Worm (Caenorhabditis elegans) whole organism, L3 larva: ENCODE data around the gene mig-22.

ENCODE experiments used
- R02D3.7 ChIP-seq: fragments of 150-350 bp; optimal IDR thresholded peaks from 2 replicates; lab custom pipeline; 2014; ENCODE audit warnings: missing biosample characterization, missing genetic modification characterization
- ZK546.5 ChIP-seq: sonication (generic microtip); optimal IDR thresholded peaks from 2 replicates; lab custom pipeline; 2017; ENCODE audit warnings: missing biosample characterization, missing genetic modification characterization
- aly-2 ChIP-seq: fragments of 150-350 bp; optimal IDR thresholded peaks from 2 replicates; lab custom pipeline; 2014; ENCODE audit warnings: missing biosample characterization, missing genetic modification characterization
- ama-1 ChIP-seq: fragments of 150-350 bp; optimal IDR thresholded peaks from 2 replicates; lab custom pipeline; 2018
- ceh-28 ChIP-seq: fragments of 150-350 bp; optimal IDR thresholded peaks from 2 replicates; lab custom pipeline; 2014; ENCODE audit warnings: missing biosample characterization, missing genetic modification reagents, missing genetic modification characterization
- ceh-82 ChIP-seq: fragments of 150-350 bp; optimal IDR thresholded peaks from 2 replicates; lab custom pipeline; 2014; ENCODE audit warnings: missing biosample characterization, missing genetic modification characterization
- ceh-9 ChIP-seq: sonication (generic microtip); optimal IDR thresholded peaks from 2 replicates; lab custom pipeline; 2018; ENCODE audit warnings: missing biosample characterization, missing genetic modification characterization
- egl-27 ChIP-seq: sonication (generic microtip); optimal IDR thresholded peaks from 4 replicates; lab custom pipeline; 2017; ENCODE audit warnings: missing biosample characterization, missing genetic modification reagents, missing genetic modification characterization
- egl-5 ChIP-seq: fragments of 150-350 bp; optimal IDR thresholded peaks from 2 replicates; lab custom pipeline; 2017; ENCODE audit warnings: missing biosample characterization, missing genetic modification reagents, missing genetic modification characterization, inconsistent platforms
- elt-1 ChIP-seq: fragments of 150-350 bp; optimal IDR thresholded peaks from 2 replicates; lab custom pipeline; 2014; ENCODE audit warnings: missing biosample characterization, missing genetic modification characterization
- elt-2 ChIP-seq: sonication (generic microtip); optimal IDR thresholded peaks from 2 replicates; lab custom pipeline; 2016; ENCODE audit warnings: missing genetic modification reagents, mild to moderate bottlenecking, missing genetic modification characterization, missing compliant biosample characterization
- elt-3 ChIP-seq, 3 experiments: fragments of 150-350 bp in 1 of 3; sonication (generic microtip) in 2 of 3; optimal IDR thresholded peaks; 2 replicates in 2 of 3; 4 replicates in 1 of 3; lab custom pipeline; 2014 to 2017; ENCODE audit warnings: missing biosample characterization in 3 of 3, missing genetic modification characterization in 3 of 3
- fkh-10 ChIP-seq: sonication (generic microtip); optimal IDR thresholded peaks from 2 replicates; lab custom pipeline; 2017; ENCODE audit warnings: missing biosample characterization, missing genetic modification reagents, missing genetic modification characterization
- fkh-2 ChIP-seq: fragments of 150-350 bp; optimal IDR thresholded peaks from 2 replicates; lab custom pipeline; 2014; ENCODE audit warnings: missing biosample characterization, missing genetic modification reagents, missing genetic modification characterization
- hmg-11 ChIP-seq: sonication (generic microtip); optimal IDR thresholded peaks from 2 replicates; lab custom pipeline; 2016; ENCODE audit warnings: missing genetic modification characterization, missing compliant biosample characterization
- jun-1 ChIP-seq: fragments of 150-350 bp; optimal IDR thresholded peaks from 2 replicates; lab custom pipeline; 2014; ENCODE audit warnings: missing biosample characterization, missing genetic modification reagents, missing genetic modification characterization
- lin-15B ChIP-seq: fragments of 150-350 bp; optimal IDR thresholded peaks from 2 replicates; lab custom pipeline; 2014; ENCODE audit warnings: missing biosample characterization, missing genetic modification characterization
- lsy-12 ChIP-seq: sonication (generic microtip); optimal IDR thresholded peaks from 2 replicates; lab custom pipeline; 2016; ENCODE audit warnings: mild to moderate bottlenecking, missing genetic modification characterization, missing compliant biosample characterization
- mdl-1 ChIP-seq: fragments of 150-350 bp; optimal IDR thresholded peaks from 2 replicates; lab custom pipeline; 2014; ENCODE audit warnings: missing biosample characterization, missing genetic modification characterization
- mml-1 ChIP-seq: fragments of 150-350 bp; sonication (generic microtip); optimal IDR thresholded peaks from 3 replicates; lab custom pipeline; 2014; ENCODE audit warnings: missing biosample characterization, missing genetic modification characterization
- nfya-1 ChIP-seq: sonication (generic microtip); optimal IDR thresholded peaks from 2 replicates; lab custom pipeline; 2017; ENCODE audit warnings: missing genetic modification characterization, mild to moderate bottlenecking, missing compliant biosample characterization, antibody characterized with exemption, moderate library complexity; ENCODE audit not compliant: insufficient read depth
- nhr-11 ChIP-seq: fragments of 150-350 bp; optimal IDR thresholded peaks from 2 replicates; lab custom pipeline; 2014; ENCODE audit warnings: missing biosample characterization, missing genetic modification characterization
- nhr-23 ChIP-seq: fragments of 150-350 bp; optimal IDR thresholded peaks from 2 replicates; lab custom pipeline; 2014; ENCODE audit warnings: missing biosample characterization, missing genetic modification reagents, missing genetic modification characterization
- nhr-237 ChIP-seq: fragments of 150-350 bp; optimal IDR thresholded peaks from 2 replicates; lab custom pipeline; 2014; ENCODE audit warnings: missing biosample characterization, missing genetic modification characterization
- nhr-25 ChIP-seq: sonication (generic microtip); optimal IDR thresholded peaks from 2 replicates; lab custom pipeline; 2017; ENCODE audit warnings: missing biosample characterization, missing genetic modification characterization
- nhr-43 ChIP-seq: sonication (generic microtip); optimal IDR thresholded peaks from 2 replicates; lab custom pipeline; 2016; ENCODE audit warnings: mild to moderate bottlenecking, missing genetic modification characterization, missing compliant biosample characterization; ENCODE audit not compliant: poor library complexity, severe bottlenecking
- nhr-77 ChIP-seq: fragments of 150-350 bp; optimal IDR thresholded peaks from 2 replicates; lab custom pipeline; 2014; ENCODE audit warnings: missing biosample characterization, missing genetic modification characterization
- pha-4 ChIP-seq: fragments of 150-350 bp; optimal IDR thresholded peaks from 2 replicates; lab custom pipeline; 2014; ENCODE audit warnings: missing biosample characterization, missing genetic modification reagents, missing genetic modification characterization
- pqm-1 ChIP-seq: fragments of 150-350 bp; optimal IDR thresholded peaks from 2 replicates; lab custom pipeline; 2017; ENCODE audit warnings: missing biosample characterization, missing genetic modification characterization, inconsistent platforms
- sea-2 ChIP-seq: fragments of 150-350 bp; sonication (generic microtip); optimal IDR thresholded peaks from 4 replicates; lab custom pipeline; 2014; ENCODE audit warnings: missing biosample characterization, missing genetic modification reagents, missing genetic modification characterization
- skn-1 ChIP-seq: fragments of 150-350 bp; optimal IDR thresholded peaks from 2 replicates; lab custom pipeline; 2014; ENCODE audit warnings: missing biosample characterization, missing genetic modification characterization
- tbx-2 ChIP-seq: sonication (generic microtip); optimal IDR thresholded peaks from 2 replicates; lab custom pipeline; 2016; ENCODE audit warnings: mild to moderate bottlenecking, missing genetic modification characterization, missing compliant biosample characterization
- unc-39 ChIP-seq: sonication (generic microtip); optimal IDR thresholded peaks from 4 replicates; lab custom pipeline; 2017; ENCODE audit warnings: missing biosample characterization, missing genetic modification characterization
- unc-62 ChIP-seq: fragments of 150-350 bp; sonication (generic microtip); optimal IDR thresholded peaks from 4 replicates; lab custom pipeline; 2014; ENCODE audit warnings: missing biosample characterization, missing genetic modification reagents, missing genetic modification characterization
- ztf-11 ChIP-seq: fragments of 150-350 bp; optimal IDR thresholded peaks from 2 replicates; lab custom pipeline; 2014; ENCODE audit warnings: missing biosample characterization, missing genetic modification characterization

mig-22 gene

ce11 chrIII:8754682-8755081 lies 12.5 kb downstream of the mig-22 start, which contains the start of gene tomm-70:
Gene tomm-70 (minus strand): TSS chrIII:8754750.
- TF ChIP-seq mml-1 (tag; lab: Kevin White, UChicago) (no peak), jun-1 (tag; lab: Kevin White, UChicago) (no peak), egl-5 (tag; lab: Kevin White, UChicago) (no peak), unc-39 (tag; lab: Kevin White, UChicago) (no peak), pha-4 (tag; lab: Kevin White, UChicago) (peak; percentile 79), elt-1 (tag; lab: Kevin White, UChicago) (no peak), ceh-82 (no peak), hmg-11 (tag; lab: Kevin White, UChicago) (peak; percentile 7), R02D3.7 (tag; lab: Kevin White, UChicago) (peak; percentile 63), nfya-1 (peak; percentile 18), lin-15B (tag; lab: Kevin White, UChicago) (no peak), elt-2 (tag; lab: Kevin White, UChicago) (peak; percentile 26), tbx-2 (tag; lab: Kevin White, UChicago) (no peak)

ce11 chrIII:8750606-8751005 lies 16.5 kb downstream of the mig-22 start, which contains the start of gene ugtp-1:
Gene ugtp-1 (minus strand): TSS chrIII:8750706.
- no peak for TF ChIP-seq tbx-2 (tag; lab: Kevin White, UChicago)
- peak; percentile 6 for TF ChIP-seq elt-1 (tag; lab: Kevin White, UChicago)
- TF ChIP-seq, all 47 proteins: peak for 1

- TF ChIP-seq mdl-1 (tag; lab: Kevin White, UChicago) (no peak), egl-27 (peak; percentile 80), skn-1 (no peak), nhr-43 (tag; lab: Kevin White, UChicago) (peak; percentile 41), aly-2 (tag; lab: Kevin White, UChicago) (no peak), jun-1 (tag; lab: Kevin White, UChicago) (peak; percentile 57), nhr-11 (tag; lab: Kevin White, UChicago) (no peak), pqm-1 (tag; lab: Kevin White, UChicago) (peak; percentile 94), fkh-2 (tag; lab: Kevin White, UChicago) (no peak), nhr-25 (tag; lab: Kevin White, UChicago) (peak; percentile 89), tbx-2 (tag; lab: Kevin White, UChicago) (no peak), ama-1 (lab: Kevin White, UChicago) (no peak), elt-3 (tag; optimal IDR thresholded peaks at IDR 0.05; lab: Kevin White, UChicago) (no peak), nhr-237 (tag; lab: Kevin White, UChicago) (no peak), ceh-28 (tag; lab: Kevin White, UChicago) (peak; percentile 35), elt-1 (tag; lab: Kevin White, UChicago) (no peak), lsy-12 (tag; lab: Kevin White, UChicago) (peak; percentile 53), ZK546.5 (no peak), unc-62 (GFP tag; lab: Kevin White, UChicago) (no peak), nhr-77 (tag; lab: Kevin White, UChicago) (no peak), lin-15B (tag; lab: Kevin White, UChicago) (peak; percentile 18), ztf-11 (no peak), elt-2 (tag; lab: Kevin White, UChicago) (peak; percentile 95), hmg-11 (tag; lab: Kevin White, UChicago) (peak; percentile 48), ceh-9 (tag; lab: Kevin White, UChicago) (no peak), fkh-10 (no peak), nhr-23 (peak; percentile 64), nfya-1 (peak; percentile 22), pha-4 (tag; lab: Kevin White, UChicago) (peak; percentile 89)
These were observed 17.7 kb downstream of the mig-22 start, which contains the start of gene sma-2 for ce11 chrIII:8749487-8749886. Gene sma-2 (plus strand): TSS chrIII:8749680.

- TF ChIP-seq nhr-23: no peak
- no peak for TF ChIP-seq fkh-10
- peak; percentile 96 for TF ChIP-seq pqm-1 (tag; lab: Kevin White, UChicago)
- TF ChIP-seq sea-2 (GFP tag; lab: Kevin White, UChicago): no peak
- no peak for TF ChIP-seq mml-1 (tag; lab: Kevin White, UChicago)
- TF ChIP-seq skn-1: no peak
- peak; percentile 96 for TF ChIP-seq elt-2 (tag; lab: Kevin White, UChicago)
- TF ChIP-seq lsy-12 (tag; lab: Kevin White, UChicago): no peak
- TF ChIP-seq nfya-1: no peak
- no peak for TF ChIP-seq nhr-43 (tag; lab: Kevin White, UChicago)
- TF ChIP-seq pha-4 (tag; lab: Kevin White, UChicago): peak; percentile 81
- peak; percentile 69 for TF ChIP-seq jun-1 (tag; lab: Kevin White, UChicago)
These were observed 18.5 kb downstream of the mig-22 start for ce11 chrIII:8748620-8749019.
